Fruit fly (Drosophila melanogaster) whole organism, embryonic: Measurements from ENCODE around the gene ArgRS-m.

Experiments
- BEAF-32 ChIP-seq: fragments of 200-800 bp; sonication (Bioruptor generic); optimal IDR thresholded peaks from 3 replicates; lab custom pipeline; 2017; ENCODE audit warnings: missing biosample characterization, missing genetic modification characterization, mild to moderate bottlenecking, moderate library complexity, missing genetic modification reagents
- CG11398 ChIP-seq: fragments of 200-800 bp; sonication (Bioruptor generic); optimal IDR thresholded peaks from 2 replicates; lab custom pipeline; 2016; ENCODE audit warnings: missing biosample characterization, missing genetic modification characterization
- CG11560 ChIP-seq: fragments of 200-800 bp; sonication (Bioruptor generic); IDR thresholded peaks from 3 replicates; pipeline ENCODE4 v1.3.6; 2022; ENCODE audit warnings: missing biosample characterization, missing genetic modification characterization
- CG13424 ChIP-seq: fragments of 200-800 bp; sonication (Bioruptor generic); optimal IDR thresholded peaks from 2 replicates; lab custom pipeline; 2019; ENCODE audit warnings: missing biosample characterization, mild to moderate bottlenecking, missing genetic modification characterization, moderate library complexity
- CG15479 ChIP-seq: fragments of 200-800 bp; sonication (Bioruptor generic); optimal IDR thresholded peaks from 3 replicates; lab custom pipeline; 2019; ENCODE audit warnings: missing biosample characterization, mild to moderate bottlenecking, missing genetic modification characterization, moderate library complexity
- CG15601 ChIP-seq: fragments of 200-800 bp; sonication (Bioruptor generic); optimal IDR thresholded peaks from 3 replicates; lab custom pipeline; 2019; ENCODE audit warnings: missing biosample characterization, mild to moderate bottlenecking, missing genetic modification characterization, moderate library complexity
- CG16779 ChIP-seq: fragments of 200-800 bp; sonication (Bioruptor generic); IDR thresholded peaks from 2 replicates; pipeline ENCODE4 v1.3.6; 2022; ENCODE audit warnings: missing biosample characterization, missing genetic modification characterization
- CG16815 ChIP-seq: fragments of 200-800 bp; sonication (Bioruptor generic); optimal IDR thresholded peaks from 3 replicates; lab custom pipeline; 2017; ENCODE audit warnings: missing biosample characterization, mild to moderate bottlenecking, missing genetic modification characterization
- CG17568 ChIP-seq: fragments of 200-800 bp; sonication (Bioruptor generic); optimal IDR thresholded peaks from 2 replicates; lab custom pipeline; 2018; ENCODE audit warnings: missing biosample characterization, mild to moderate bottlenecking, missing genetic modification characterization, moderate library complexity
- CG18262 ChIP-seq: fragments of 200-800 bp; optimal IDR thresholded peaks from 3 replicates; lab custom pipeline; 2019; ENCODE audit warnings: missing biosample characterization, mild to moderate bottlenecking, missing genetic modification characterization, moderate library complexity
- CG31388 ChIP-seq: fragments of 200-800 bp; sonication (Bioruptor generic); optimal IDR thresholded peaks from 2 replicates; lab custom pipeline; 2016; ENCODE audit warnings: missing biosample characterization, missing genetic modification characterization
- CG3847 ChIP-seq: fragments of 200-800 bp; sonication (Bioruptor generic); IDR thresholded peaks from 2 replicates; pipeline ENCODE4 v1.3.6; 2022; ENCODE audit warnings: missing biosample characterization, missing genetic modification characterization
- CG4424 ChIP-seq: fragments of 200-800 bp; sonication (Bioruptor generic); optimal IDR thresholded peaks from 3 replicates; lab custom pipeline; 2016; ENCODE audit warnings: missing biosample characterization, missing genetic modification characterization
- CG4617 ChIP-seq: fragments of 200-800 bp; sonication (Bioruptor generic); optimal IDR thresholded peaks from 3 replicates; lab custom pipeline; 2016; ENCODE audit warnings: missing biosample characterization, missing genetic modification characterization, borderline replicate concordance
- CG4707 ChIP-seq: fragments of 200-800 bp; sonication (Bioruptor generic); optimal IDR thresholded peaks from 2 replicates; lab custom pipeline; 2018; ENCODE audit warnings: missing biosample characterization, mild to moderate bottlenecking, missing genetic modification characterization, moderate library complexity
- CG6254 ChIP-seq: fragments of 200-800 bp; sonication (Bioruptor generic); optimal IDR thresholded peaks from 3 replicates; lab custom pipeline; 2017; ENCODE audit warnings: mild to moderate bottlenecking, missing biosample characterization, missing genetic modification reagents, missing genetic modification characterization
- CG7786 ChIP-seq: fragments of 200-800 bp; sonication (Bioruptor generic); optimal IDR thresholded peaks from 2 replicates; lab custom pipeline; 2016; ENCODE audit warnings: missing biosample characterization, missing genetic modification characterization
- Dip3 ChIP-seq: fragments of 200-800 bp; sonication (Bioruptor generic); optimal IDR thresholded peaks from 3 replicates; lab custom pipeline; 2016; ENCODE audit warnings: missing biosample characterization, missing genetic modification characterization
- Drgx ChIP-seq: fragments of 200-800 bp; sonication (Bioruptor generic); IDR thresholded peaks from 2 replicates; pipeline ENCODE4 v1.3.6; 2022; ENCODE audit warnings: missing biosample characterization, missing genetic modification characterization
- Gug ChIP-seq: fragments of 200-800 bp; sonication (Bioruptor generic); IDR thresholded peaks from 4 replicates; pipeline ENCODE4 v1.3.6; 2022; ENCODE audit warnings: missing biosample characterization, missing genetic modification characterization
- HLHmδ ChIP-seq: fragments of 200-800 bp; sonication (Bioruptor generic); optimal IDR thresholded peaks from 2 replicates; lab custom pipeline; 2018; ENCODE audit warnings: missing biosample characterization, mild to moderate bottlenecking, missing genetic modification characterization, moderate library complexity
- HmgZ ChIP-seq: fragments of 200-800 bp; sonication (Bioruptor generic); optimal IDR thresholded peaks from 2 replicates; lab custom pipeline; 2018; ENCODE audit warnings: missing biosample characterization, mild to moderate bottlenecking, missing genetic modification characterization
- Nf-YC ChIP-seq: fragments of 200-800 bp; optimal IDR thresholded peaks from 3 replicates; lab custom pipeline; 2019; ENCODE audit warnings: missing biosample characterization, mild to moderate bottlenecking, missing genetic modification characterization, moderate library complexity
- Opbp ChIP-seq: fragments of 200-800 bp; sonication (Bioruptor generic); IDR thresholded peaks from 3 replicates; pipeline ENCODE4 v1.3.6; 2022; ENCODE audit warnings: missing biosample characterization, missing genetic modification characterization; ENCODE audit not compliant: partially characterized antibody
- PHDP ChIP-seq: fragments of 200-800 bp; sonication (Bioruptor generic); optimal IDR thresholded peaks from 3 replicates; lab custom pipeline; 2018; ENCODE audit warnings: missing biosample characterization, mild to moderate bottlenecking, missing genetic modification characterization, moderate library complexity
- Scr ChIP-seq: fragments of 200-800 bp; sonication (Bioruptor generic); IDR thresholded peaks from 2 replicates; pipeline ENCODE4 v1.3.6; 2022; ENCODE audit warnings: missing biosample characterization, missing genetic modification characterization; ENCODE audit not compliant: partially characterized antibody
- Six4 ChIP-seq: fragments of 200-800 bp; sonication (Bioruptor generic); optimal IDR thresholded peaks from 2 replicates; lab custom pipeline; 2016; ENCODE audit warnings: missing biosample characterization, missing genetic modification characterization
- YL-1 ChIP-seq: fragments of 200-800 bp; sonication (Bioruptor generic); optimal IDR thresholded peaks from 3 replicates; lab custom pipeline; 2017; ENCODE audit warnings: missing biosample characterization, mild to moderate bottlenecking, missing genetic modification characterization
- ab ChIP-seq: fragments of 200-800 bp; sonication (Bioruptor generic); optimal IDR thresholded peaks from 2 replicates; lab custom pipeline; 2016; ENCODE audit warnings: missing biosample characterization, missing genetic modification characterization
- caup ChIP-seq: fragments of 200-800 bp; sonication (Bioruptor generic); optimal IDR thresholded peaks from 3 replicates; lab custom pipeline; 2017; ENCODE audit warnings: missing biosample characterization, mild to moderate bottlenecking, missing genetic modification characterization, moderate library complexity; ENCODE audit not compliant: severe bottlenecking
- cg ChIP-seq: fragments of 200-800 bp; sonication (Bioruptor generic); optimal IDR thresholded peaks from 3 replicates; lab custom pipeline; 2019; ENCODE audit warnings: missing biosample characterization, mild to moderate bottlenecking, missing genetic modification characterization, moderate library complexity
- chinmo ChIP-seq: fragments of 200-800 bp; sonication (Bioruptor generic); IDR thresholded peaks from 4 replicates; pipeline ENCODE4 v1.3.6; 2022; ENCODE audit warnings: missing biosample characterization, missing genetic modification characterization; ENCODE audit not compliant: partially characterized antibody
- crc ChIP-seq: fragments of 200-800 bp; sonication (Bioruptor generic); optimal IDR thresholded peaks from 2 replicates; lab custom pipeline; 2016; ENCODE audit warnings: missing biosample characterization, missing genetic modification characterization
- croc ChIP-seq: fragments of 200-800 bp; sonication (Bioruptor generic); conservative IDR thresholded peaks from 3 replicates; pipeline ENCODE4 v1.3.6; 2022; ENCODE audit warnings: missing biosample characterization, missing genetic modification characterization
- danr ChIP-seq: fragments of 200-800 bp; sonication (Bioruptor generic); IDR thresholded peaks from 2 replicates; pipeline ENCODE4 v1.3.6; 2022; ENCODE audit warnings: missing biosample characterization, missing genetic modification characterization
- emc ChIP-seq: fragments of 200-800 bp; sonication (Bioruptor generic); optimal IDR thresholded peaks from 2 replicates; lab custom pipeline; 2016; ENCODE audit warnings: missing biosample characterization, missing genetic modification characterization
- fru ChIP-seq: fragments of >200 bp; optimal IDR thresholded peaks from 2 replicates; lab custom pipeline; 2017
- gcm2 ChIP-seq: fragments of 200-800 bp; sonication (Bioruptor generic); optimal IDR thresholded peaks from 2 replicates; lab custom pipeline; 2016; ENCODE audit warnings: missing biosample characterization, missing genetic modification characterization
- h ChIP-seq: fragments of >200 bp; optimal IDR thresholded peaks from 2 replicates; lab custom pipeline; 2017
- ham ChIP-seq: fragments of 200-800 bp; sonication (Bioruptor generic); IDR thresholded peaks from 2 replicates; pipeline ENCODE4 v1.3.6; 2022; ENCODE audit warnings: missing biosample characterization, missing genetic modification characterization
- jumu ChIP-seq: fragments of 200-800 bp; sonication (Bioruptor generic); optimal IDR thresholded peaks from 3 replicates; lab custom pipeline; 2016; ENCODE audit warnings: missing biosample characterization, missing genetic modification characterization
- lab ChIP-seq: fragments of 200-800 bp; sonication (Bioruptor generic); optimal IDR thresholded peaks from 3 replicates; lab custom pipeline; 2017; ENCODE audit warnings: missing biosample characterization, missing genetic modification characterization, mild to moderate bottlenecking, moderate library complexity, missing genetic modification reagents
- nau ChIP-seq: fragments of 200-800 bp; sonication (Bioruptor generic); optimal IDR thresholded peaks from 3 replicates; lab custom pipeline; 2017; ENCODE audit warnings: missing biosample characterization, mild to moderate bottlenecking, missing genetic modification characterization, missing genetic modification reagents
- onecut ChIP-seq: fragments of 200-800 bp; sonication (Bioruptor generic); IDR thresholded peaks from 2 replicates; pipeline ENCODE4 v1.3.6; 2022; ENCODE audit warnings: missing biosample characterization, missing genetic modification characterization
- pzg ChIP-seq: fragments of 200-800 bp; sonication (Bioruptor generic); optimal IDR thresholded peaks from 3 replicates; lab custom pipeline; 2018; ENCODE audit warnings: missing biosample characterization, mild to moderate bottlenecking, missing genetic modification characterization, moderate library complexity
- ro ChIP-seq: fragments of 200-800 bp; sonication (Bioruptor generic); IDR thresholded peaks from 2 replicates; pipeline ENCODE4 v1.3.6; 2022; ENCODE audit warnings: missing biosample characterization, missing genetic modification characterization
- scrt ChIP-seq: fragments of 200-800 bp; sonication (Bioruptor generic); optimal IDR thresholded peaks from 2 replicates; lab custom pipeline; 2018; ENCODE audit warnings: missing biosample characterization, mild to moderate bottlenecking, missing genetic modification characterization, moderate library complexity
- so ChIP-seq: fragments of 200-800 bp; sonication (Bioruptor generic); IDR thresholded peaks from 3 replicates; pipeline ENCODE4 v1.3.6; 2022; ENCODE audit warnings: missing biosample characterization, missing genetic modification characterization
- tap ChIP-seq: fragments of 200-800 bp; optimal IDR thresholded peaks from 3 replicates; lab custom pipeline; 2019; ENCODE audit warnings: missing biosample characterization, mild to moderate bottlenecking, missing genetic modification characterization, moderate library complexity
- usp ChIP-seq: fragments of >200 bp; optimal IDR thresholded peaks from 2 replicates; lab custom pipeline; 2017; ENCODE audit warnings: missing biosample characterization, missing genetic modification characterization
- zf30C ChIP-seq: fragments of 200-800 bp; sonication (Bioruptor generic); optimal IDR thresholded peaks from 3 replicates; lab custom pipeline; 2018; ENCODE audit warnings: missing biosample characterization, mild to moderate bottlenecking, missing genetic modification characterization
- zfh2 ChIP-seq: fragments of 200-800 bp; sonication (Bioruptor generic); optimal IDR thresholded peaks from 2 replicates; lab custom pipeline; 2016; ENCODE audit warnings: missing biosample characterization, missing genetic modification characterization

The ArgRS-m gene

dm6 chr3R:7920196-7920595 lies 33.4 kb downstream of the ArgRS-m start, which contains the start of the genes CG10445 and lds (continued):
- TF ChIP-seq CG11398 (GFP tag; lab: Kevin White, UChicago) (no peak), CG15601 (no peak), ro (GFP tag; lab: Robert Waterston, UW) (no peak), CG16779 (GFP tag; lab: Robert Waterston, UW) (no peak), YL-1 (GFP tag; lab: Kevin White, UChicago) (peak; percentile 29), caup (GFP tag; lab: Kevin White, UChicago) (no peak), so (GFP tag; lab: Robert Waterston, UW) (no peak), h (lab: Kevin White, UChicago) (no peak), Gug (GFP tag; lab: Robert Waterston, UW) (peak; percentile 48; the same call in 1 of the 4 replicates), onecut (no peak), CG11560 (tag; lab: Robert Waterston, UW) (peak; percentile 72; the same call in 2 of the 3 replicates), PHDP (tag; lab: Kevin White, UChicago) (no peak), CG17568 (GFP tag; lab: Kevin White, UChicago) (no peak), CG4707 (GFP tag; lab: Kevin White, UChicago) (no peak), ham (GFP tag; lab: Robert Waterston, UW) (no peak), cg (GFP tag; lab: Kevin White, UChicago) (no peak), ab (GFP tag; lab: Kevin White, UChicago) (no peak), CG18262 (no peak), zfh2 (peak; percentile 15), HLHmδ (GFP tag; lab: Kevin White, UChicago) (no peak), danr (GFP tag; lab: Robert Waterston, UW) (no peak), CG7786 (GFP tag; lab: Kevin White, UChicago) (no peak), CG6254 (GFP tag; lab: Kevin White, UChicago) (no peak), usp (GFP tag; lab: Kevin White, UChicago) (no peak), CG4617 (peak; percentile 75), gcm2 (GFP tag; lab: Kevin White, UChicago) (no peak), chinmo (peak; percentile 68; the same call in 1 of the 4 replicates), crc (GFP tag; lab: Kevin White, UChicago) (no peak), CG13424 (no peak), Dip3 (GFP tag; lab: Kevin White, UChicago) (no peak), nau (GFP tag; lab: Kevin White, UChicago) (no peak), zf30C (GFP tag; lab: Kevin White, UChicago) (no peak), CG4424 (GFP tag; lab: Kevin White, UChicago) (no peak), CG16815 (no peak), scrt (no peak), pzg (GFP tag; lab: Kevin White, UChicago) (peak; percentile 82), fru (lab: Kevin White, UChicago) (no peak), Six4 (GFP tag; lab: Kevin White, UChicago) (no peak), croc (GFP tag; lab: Robert Waterston, UW) (no peak), HmgZ (tag; lab: Kevin White, UChicago) (peak; percentile 27), tap (tag; lab: Kevin White, UChicago) (no peak), CG31388 (GFP tag; lab: Kevin White, UChicago) (no peak), Opbp (GFP tag; lab: Robert Waterston, UW) (peak; percentile 91), BEAF-32 (GFP tag; lab: Kevin White, UChicago) (peak; percentile 85), Scr (GFP tag; lab: Robert Waterston, UW) (peak; percentile 84), CG15479 (GFP tag; lab: Kevin White, UChicago) (no peak), CG3847 (GFP tag; lab: Robert Waterston, UW) (peak; percentile 60), emc (GFP tag; lab: Kevin White, UChicago) (no peak), lab (GFP tag; lab: Kevin White, UChicago) (no peak), Drgx (no peak), jumu (GFP tag; lab: Kevin White, UChicago) (peak; percentile 67), Nf-YC (tag; lab: Kevin White, UChicago) (no peak)
